Fruit fly (Drosophila melanogaster) whole organism, embryonic: ENCODE results near the gene p115.

Experiments used
- Abd-B ChIP-seq: fragments of 200-800 bp; sonication (Bioruptor generic); optimal IDR thresholded peaks from 2 replicates; lab custom pipeline; 2018; ENCODE audit warnings: missing biosample characterization, mild to moderate bottlenecking, missing genetic modification characterization, moderate library complexity
- Atf3 ChIP-seq: fragments of 200-800 bp; sonication (Bioruptor generic); optimal IDR thresholded peaks from 3 replicates; lab custom pipeline; 2016; ENCODE audit warnings: missing biosample characterization, missing genetic modification characterization
- CG14860 ChIP-seq: fragments of 200-800 bp; sonication (Bioruptor generic); IDR thresholded peaks from 3 replicates; pipeline ENCODE4 v1.3.6; 2022; ENCODE audit warnings: missing biosample characterization, missing genetic modification characterization; ENCODE audit not compliant: partially characterized antibody
- CG14965 ChIP-seq: fragments of 200-800 bp; sonication (Bioruptor generic); optimal IDR thresholded peaks from 2 replicates; lab custom pipeline; 2016; ENCODE audit warnings: missing biosample characterization, missing genetic modification characterization, borderline replicate concordance
- CG1529 ChIP-seq: fragments of 200-800 bp; sonication (Bioruptor generic); optimal IDR thresholded peaks from 3 replicates; lab custom pipeline; 2018; ENCODE audit warnings: missing biosample characterization, missing genetic modification characterization
- CG1832 ChIP-seq: fragments of 200-800 bp; sonication (Bioruptor generic); optimal IDR thresholded peaks from 2 replicates; lab custom pipeline; 2017; ENCODE audit warnings: missing biosample characterization, mild to moderate bottlenecking, missing genetic modification characterization, inconsistent platforms
- CG2199 ChIP-seq: fragments of 200-800 bp; sonication (Bioruptor generic); IDR thresholded peaks from 3 replicates; pipeline ENCODE4 v1.3.6; 2022; ENCODE audit warnings: missing biosample characterization, missing genetic modification characterization
- CG3065 ChIP-seq: fragments of 200-800 bp; sonication (Bioruptor generic); optimal IDR thresholded peaks from 2 replicates; lab custom pipeline; 2016; ENCODE audit warnings: missing biosample characterization, missing genetic modification characterization
- CG3281 ChIP-seq: fragments of 200-800 bp; sonication (Bioruptor generic); optimal IDR thresholded peaks from 3 replicates; lab custom pipeline; 2017; ENCODE audit warnings: missing biosample characterization, mild to moderate bottlenecking, missing genetic modification characterization
- CG34422 ChIP-seq: fragments of 200-800 bp; sonication (Bioruptor generic); IDR thresholded peaks from 3 replicates; pipeline ENCODE4 v1.3.6; 2022; ENCODE audit warnings: missing biosample characterization, missing genetic modification characterization
- CG4328 ChIP-seq: fragments of 200-800 bp; sonication (Bioruptor generic); optimal IDR thresholded peaks from 3 replicates; lab custom pipeline; 2017; ENCODE audit warnings: missing biosample characterization, missing genetic modification reagents, missing genetic modification characterization
- CG4617 ChIP-seq: fragments of 200-800 bp; sonication (Bioruptor generic); optimal IDR thresholded peaks from 3 replicates; lab custom pipeline; 2016; ENCODE audit warnings: missing biosample characterization, missing genetic modification characterization, borderline replicate concordance
- CG6254 ChIP-seq: fragments of 200-800 bp; sonication (Bioruptor generic); optimal IDR thresholded peaks from 3 replicates; lab custom pipeline; 2017; ENCODE audit warnings: mild to moderate bottlenecking, missing biosample characterization, missing genetic modification reagents, missing genetic modification characterization
- CG6272 ChIP-seq: fragments of 200-800 bp; sonication (Bioruptor generic); IDR thresholded peaks from 2 replicates; pipeline ENCODE4 v1.3.6; 2022; ENCODE audit warnings: missing biosample characterization, missing genetic modification characterization
- CG8924 ChIP-seq: fragments of 200-800 bp; optimal IDR thresholded peaks from 3 replicates; lab custom pipeline; 2019; ENCODE audit warnings: missing biosample characterization, mild to moderate bottlenecking, missing genetic modification characterization, moderate library complexity
- CG9609 ChIP-seq: fragments of 200-800 bp; sonication (Bioruptor generic); optimal IDR thresholded peaks from 3 replicates; lab custom pipeline; 2016; ENCODE audit warnings: missing biosample characterization, missing genetic modification characterization
- D19B ChIP-seq: fragments of 200-800 bp; sonication (Bioruptor generic); optimal IDR thresholded peaks from 2 replicates; lab custom pipeline; 2017; ENCODE audit warnings: missing biosample characterization, mild to moderate bottlenecking, missing genetic modification characterization
- Dfd ChIP-seq, 2 experiments: fragments of >200 bp; optimal IDR thresholded peaks; 2 replicates each; lab custom pipeline; 2017; ENCODE audit warnings: missing biosample characterization in 2 of 2, missing genetic modification characterization in 2 of 2
- Elba2 ChIP-seq: fragments of 200-800 bp; sonication (Bioruptor generic); optimal IDR thresholded peaks from 3 replicates; lab custom pipeline; 2016; ENCODE audit warnings: missing biosample characterization, missing genetic modification characterization
- HmgZ ChIP-seq: fragments of 200-800 bp; sonication (Bioruptor generic); optimal IDR thresholded peaks from 2 replicates; lab custom pipeline; 2018; ENCODE audit warnings: missing biosample characterization, mild to moderate bottlenecking, missing genetic modification characterization
- Hr39 ChIP-seq: fragments of >200 bp; optimal IDR thresholded peaks from 2 replicates; lab custom pipeline; 2017
- Hsf ChIP-seq: fragments of 200-800 bp; sonication (Bioruptor generic); optimal IDR thresholded peaks from 3 replicates; lab custom pipeline; 2016; ENCODE audit warnings: missing biosample characterization, missing genetic modification characterization
- Lhr ChIP-seq: fragments of 200-800 bp; sonication (Bioruptor generic); optimal IDR thresholded peaks from 3 replicates; lab custom pipeline; 2017; ENCODE audit warnings: mild to moderate bottlenecking, missing biosample characterization, missing genetic modification reagents, missing genetic modification characterization
- Med ChIP-seq: fragments of 200-800 bp; sonication (Bioruptor generic); peaks from one replicate; lab custom pipeline; 2016; ENCODE audit warnings: missing biosample characterization, missing genetic modification characterization, mild to moderate bottlenecking, inconsistent platforms, moderate library complexity
- NfI ChIP-seq: fragments of 200-800 bp; sonication (Bioruptor generic); optimal IDR thresholded peaks from 3 replicates; lab custom pipeline; 2018; ENCODE audit warnings: missing biosample characterization, mild to moderate bottlenecking, missing genetic modification characterization, moderate library complexity
- Opbp ChIP-seq: fragments of 200-800 bp; sonication (Bioruptor generic); IDR thresholded peaks from 3 replicates; pipeline ENCODE4 v1.3.6; 2022; ENCODE audit warnings: missing biosample characterization, missing genetic modification characterization; ENCODE audit not compliant: partially characterized antibody
- Optix ChIP-seq: fragments of 200-800 bp; sonication (Bioruptor generic); IDR thresholded peaks from 3 replicates; pipeline ENCODE4 v1.3.6; 2022; ENCODE audit warnings: missing biosample characterization, missing genetic modification characterization
- Sox100B ChIP-seq: fragments of 200-800 bp; sonication (Bioruptor generic); optimal IDR thresholded peaks from 3 replicates; lab custom pipeline; 2018; ENCODE audit warnings: missing biosample characterization, mild to moderate bottlenecking, missing genetic modification characterization
- Tbp ChIP-seq: fragments of >200 bp; optimal IDR thresholded peaks from 2 replicates; lab custom pipeline; 2018; ENCODE audit warnings: missing biosample characterization, missing genetic modification characterization
- YL-1 ChIP-seq: fragments of 200-800 bp; sonication (Bioruptor generic); optimal IDR thresholded peaks from 3 replicates; lab custom pipeline; 2017; ENCODE audit warnings: missing biosample characterization, mild to moderate bottlenecking, missing genetic modification characterization
- ac ChIP-seq: fragments of 200-800 bp; sonication (Bioruptor generic); optimal IDR thresholded peaks from 3 replicates; lab custom pipeline; 2017; ENCODE audit warnings: missing biosample characterization, mild to moderate bottlenecking, missing genetic modification characterization
- al ChIP-seq: fragments of 200-800 bp; sonication (Bioruptor generic); IDR thresholded peaks from 2 replicates; pipeline ENCODE4 v1.3.6; 2022; ENCODE audit warnings: missing biosample characterization, missing genetic modification characterization
- ara ChIP-seq: fragments of 200-800 bp; sonication (Bioruptor generic); IDR thresholded peaks from 2 replicates; pipeline ENCODE4 v1.3.6; 2022; ENCODE audit warnings: missing biosample characterization, missing genetic modification characterization
- az2 ChIP-seq: fragments of 200-800 bp; sonication (Bioruptor generic); optimal IDR thresholded peaks from 3 replicates; lab custom pipeline; 2016; ENCODE audit warnings: missing biosample characterization, missing genetic modification characterization
- bsh ChIP-seq, 2 experiments: fragments of 200-800 bp; sonication (Bioruptor generic); optimal IDR thresholded peaks; 2 replicates each; lab custom pipeline; 2017 to 2018; ENCODE audit warnings: mild to moderate bottlenecking in 2 of 2, missing biosample characterization in 2 of 2, missing genetic modification characterization in 2 of 2, moderate library complexity in 1 of 2
- eve ChIP-seq, 2 experiments: fragments of >200 bp; optimal IDR thresholded peaks; 2 replicates each; lab custom pipeline; 2017; ENCODE audit warnings: missing biosample characterization in 2 of 2, missing genetic modification characterization in 2 of 2
- exex ChIP-seq: fragments of 200-800 bp; sonication (Bioruptor generic); optimal IDR thresholded peaks from 4 replicates; lab custom pipeline; 2018; ENCODE audit warnings: missing biosample characterization, mild to moderate bottlenecking, missing genetic modification characterization, moderate library complexity
- eyg ChIP-seq: fragments of 200-800 bp; sonication (Bioruptor generic); optimal IDR thresholded peaks from 3 replicates; lab custom pipeline; 2016; ENCODE audit warnings: missing biosample characterization, missing genetic modification characterization
- gem ChIP-seq: fragments of 200-800 bp; sonication (Bioruptor generic); optimal IDR thresholded peaks from 2 replicates; lab custom pipeline; 2019; ENCODE audit warnings: missing biosample characterization, mild to moderate bottlenecking, missing genetic modification characterization, moderate library complexity
- gfzf ChIP-seq: fragments of 200-800 bp; sonication (Bioruptor generic); optimal IDR thresholded peaks from 2 replicates; lab custom pipeline; 2016; ENCODE audit warnings: missing biosample characterization, mild to moderate bottlenecking, missing genetic modification characterization, moderate library complexity
- gro ChIP-seq: fragments of 200-800 bp; sonication (Bioruptor generic); optimal IDR thresholded peaks from 2 replicates; lab custom pipeline; 2016; ENCODE audit warnings: missing biosample characterization, missing genetic modification characterization
- gsb ChIP-seq: fragments of 200-800 bp; sonication (Bioruptor generic); IDR thresholded peaks from 2 replicates; pipeline ENCODE4 v1.3.6; 2022; ENCODE audit warnings: missing biosample characterization, missing genetic modification characterization
- gt ChIP-seq: fragments of 200-800 bp; sonication (Bioruptor generic); IDR thresholded peaks from 2 replicates; pipeline ENCODE4 v1.3.6; 2022; ENCODE audit warnings: missing biosample characterization, missing genetic modification characterization
- ham ChIP-seq: fragments of 200-800 bp; sonication (Bioruptor generic); IDR thresholded peaks from 2 replicates; pipeline ENCODE4 v1.3.6; 2022; ENCODE audit warnings: missing biosample characterization, missing genetic modification characterization
- mirr ChIP-seq: fragments of 200-800 bp; sonication (Bioruptor generic); optimal IDR thresholded peaks from 3 replicates; lab custom pipeline; 2018; ENCODE audit warnings: missing biosample characterization, mild to moderate bottlenecking, missing genetic modification characterization
- nerfin-2 ChIP-seq: fragments of 200-800 bp; sonication (Bioruptor generic); IDR thresholded peaks from 2 replicates; pipeline ENCODE4 v1.3.6; 2022; ENCODE audit warnings: missing biosample characterization, missing genetic modification characterization; ENCODE audit not compliant: partially characterized antibody
- rib ChIP-seq: fragments of 200-800 bp; sonication (Bioruptor generic); IDR thresholded peaks from 2 replicates; pipeline ENCODE4 v1.3.6; 2022; ENCODE audit warnings: missing biosample characterization, missing genetic modification characterization
- sc ChIP-seq, 3 experiments: fragments of >200 bp in 2 of 3; fragments of 200-800 bp in 1 of 3; sonication (Bioruptor generic) in 1 of 3; optimal IDR thresholded peaks; 2 replicates in 2 of 3; 3 replicates in 1 of 3; lab custom pipeline; 2017; ENCODE audit warnings: mild to moderate bottlenecking in 1 of 3, missing biosample characterization in 1 of 3, missing genetic modification characterization in 1 of 3, missing genetic modification reagents in 1 of 3
- trem ChIP-seq: fragments of 200-800 bp; optimal IDR thresholded peaks from 3 replicates; lab custom pipeline; 2019; ENCODE audit warnings: missing biosample characterization, mild to moderate bottlenecking, missing genetic modification characterization, moderate library complexity
- vvl ChIP-seq: fragments of 200-800 bp; sonication (Bioruptor generic); IDR thresholded peaks from 2 replicates; pipeline ENCODE4 v1.3.6; 2022; ENCODE audit warnings: missing biosample characterization, missing genetic modification characterization

p115 gene

dm6 chrX:7934679-7935078 lies 40.8 kb downstream of the p115 start, which contains the start of gene RpS14b (continued):
- TF ChIP-seq Lhr (GFP tag; lab: Kevin White, UChicago) (peak; percentile 51), CG6272 (peak; percentile 41; the same call in 1 of the 2 replicates), Hr39 (lab: Kevin White, UChicago) (no peak), ac (no peak), CG1529 (GFP tag; lab: Kevin White, UChicago) (no peak), CG14860 (peak; percentile 55; the same call in 2 of the 3 replicates), ara (peak; percentile 56), CG4617 (GFP tag; lab: Kevin White, UChicago) (peak; percentile 37), Optix (GFP tag; lab: Robert Waterston, UW) (0 out of 3 replicates have a peak, but pooled peaks have one; percentile 40), Tbp (GFP tag; lab: Kevin White, UChicago) (no peak), NfI (GFP tag; lab: Kevin White, UChicago) (peak; percentile 85), eyg (peak; percentile 29), CG9609 (peak; percentile 53), al (GFP tag; lab: Robert Waterston, UW) (peak; percentile 38; the same call in 1 of the 2 replicates), CG3281 (peak; percentile 68), Opbp (GFP tag; lab: Robert Waterston, UW) (peak; percentile 78), CG4328 (GFP tag; lab: Kevin White, UChicago) (peak; percentile 70), Hsf (GFP tag; lab: Kevin White, UChicago) (peak; percentile 70), CG34422 (GFP tag; lab: Robert Waterston, UW) (peak; percentile 86), trem (tag; lab: Kevin White, UChicago) (peak; percentile 51), CG6254 (GFP tag; lab: Kevin White, UChicago) (no peak), gro (GFP tag; lab: Kevin White, UChicago) (peak; percentile 72), eve (GFP tag; optimal IDR thresholded peaks at IDR 0.05; lab: Kevin White, UChicago) (no peak), CG14965 (GFP tag; lab: Kevin White, UChicago) (no peak), D19B (peak; percentile 39), gsb (GFP tag; lab: Robert Waterston, UW) (peak; percentile 51; the same call in 1 of the 2 replicates), sc (optimal IDR thresholded peaks at IDR 0.05; lab: Kevin White, UChicago) (no peak), sc (GFP tag; optimal IDR thresholded peaks at IDR 0.05; lab: Kevin White, UChicago) (peak; percentile 8), rib (GFP tag; lab: Robert Waterston, UW) (peak; percentile 78), ham (GFP tag; lab: Robert Waterston, UW) (no peak; the same call in 1 of the 2 replicates), CG2199 (GFP tag; lab: Robert Waterston, UW) (no peak), Dfd (GFP tag; optimal IDR thresholded peaks at IDR 0.05; lab: Kevin White, UChicago) (no peak), CG8924 (tag; lab: Kevin White, UChicago) (no peak), mirr (GFP tag; lab: Kevin White, UChicago) (peak; percentile 86), exex (tag; lab: Kevin White, UChicago) (no peak), Abd-B (GFP tag; lab: Kevin White, UChicago) (no peak), HmgZ (peak; percentile 62), nerfin-2 (GFP tag; lab: Robert Waterston, UW) (0 out of 2 replicates have a peak, but pooled peaks have one; percentile 38), az2 (no peak), CG3065 (GFP tag; lab: Kevin White, UChicago) (no peak), gfzf (GFP tag; lab: Kevin White, UChicago) (peak; percentile 44), bsh (GFP tag; optimal IDR thresholded peaks at IDR 0.05; lab: Kevin White, UChicago) (peak in 1 of 2 experiments; percentile 21), YL-1 (peak; percentile 90), gem (peak; percentile 23), vvl (GFP tag; lab: Robert Waterston, UW) (peak; percentile 79), Med (GFP tag; lab: Kevin White, UChicago) (peak; percentile 96), Sox100B (GFP tag; lab: Kevin White, UChicago) (peak; percentile 45), gt (GFP tag; lab: Robert Waterston, UW) (no peak), Atf3 (GFP tag; lab: Kevin White, UChicago) (peak; percentile 52), Elba2 (GFP tag; lab: Kevin White, UChicago) (no peak), CG1832 (no peak)
